Fruit fly (Drosophila melanogaster): ENCODE data around the gene CG8188.

CG8188 gene

DNA sequence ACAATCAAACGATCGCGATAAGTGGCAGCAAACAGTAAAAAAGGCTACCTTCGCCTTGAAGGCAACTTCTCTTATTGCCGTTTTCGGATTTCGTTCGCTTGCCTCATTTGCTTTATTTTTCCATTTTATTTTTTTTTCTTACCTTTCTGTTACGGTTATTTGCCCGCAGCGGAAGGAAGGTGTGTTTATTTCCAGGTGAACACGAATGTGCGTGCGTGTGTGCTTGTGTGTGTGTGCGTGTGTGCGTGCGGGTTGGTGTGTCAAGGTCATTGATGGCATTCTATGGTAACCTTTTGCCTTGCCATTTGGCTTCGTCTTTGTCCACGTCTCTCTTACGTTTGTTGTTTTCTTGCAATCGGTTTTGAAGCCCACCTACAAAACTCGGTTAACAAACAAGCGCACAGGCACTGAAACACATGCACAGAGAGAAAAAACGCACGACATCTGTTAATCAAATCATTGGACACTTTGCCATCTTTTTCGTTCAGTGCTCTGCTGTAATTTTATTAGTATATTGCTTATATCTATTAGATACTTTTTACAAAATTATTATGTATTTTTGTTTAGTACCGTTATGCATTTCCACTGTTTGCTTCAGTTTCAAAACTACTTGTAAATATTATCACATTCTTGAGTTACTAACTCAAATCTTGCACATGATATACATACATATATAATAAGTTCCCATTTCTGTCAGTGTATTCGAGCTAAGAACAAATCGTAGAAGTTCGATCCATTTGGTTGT, 10.3 kb upstream of the CG8188 start (continued):
- TF ChIP-seq ewg (GFP tag; optimal IDR thresholded peaks at IDR 0.05) (peak; percentile 25), CG31441 (GFP tag; IDR thresholded peaks at IDR 0.05) (peak; percentile 87), Lhr (GFP tag; optimal IDR thresholded peaks at IDR 0.05) (no peak), CG17361 (GFP tag; IDR thresholded peaks at IDR 0.05) (peak; percentile 90), CG12659 (GFP tag; optimal IDR thresholded peaks at IDR 0.05) (peak; percentile 59), fd102C (GFP tag; optimal IDR thresholded peaks at IDR 0.05) (peak; percentile 44), grn (GFP tag; optimal IDR thresholded peaks at IDR 0.05) (no peak), tio (GFP tag; optimal IDR thresholded peaks at IDR 0.05) (peak; percentile 55), CG10959 (GFP tag; IDR thresholded peaks at IDR 0.05) (peak; percentile 50), CG10654 (GFP tag; optimal IDR thresholded peaks at IDR 0.05) (peak; percentile 13), sisA (GFP tag; IDR thresholded peaks at IDR 0.05) (peak; percentile 56), crc (GFP tag; optimal IDR thresholded peaks at IDR 0.05) (no peak), Dp (GFP tag; optimal IDR thresholded peaks at IDR 0.05) (no peak), sc (optimal IDR thresholded peaks at IDR 0.05) (no peak), sc (GFP tag; optimal IDR thresholded peaks at IDR 0.05) (peak; percentile 35), seq (GFP tag; IDR thresholded peaks at IDR 0.05) (peak; percentile 65), fu2 (GFP tag; optimal IDR thresholded peaks at IDR 0.05) (no peak), Oli (tag; optimal IDR thresholded peaks at IDR 0.05) (peak; percentile 62), dan (GFP tag; IDR thresholded peaks at IDR 0.05) (no peak), Asciz (GFP tag; optimal IDR thresholded peaks at IDR 0.05) (peak; percentile 54), CG4617 (GFP tag; optimal IDR thresholded peaks at IDR 0.05; ENCODE audit: borderline replicate concordance) (no peak), CG6272 (GFP tag; IDR thresholded peaks at IDR 0.05) (peak; percentile 27; the same call in 1 of the 2 replicates), Dip3 (GFP tag; optimal IDR thresholded peaks at IDR 0.05) (no peak), az2 (GFP tag; optimal IDR thresholded peaks at IDR 0.05) (peak; percentile 47), CG13775 (GFP tag; optimal IDR thresholded peaks at IDR 0.05) (peak; percentile 63), BtbVII (GFP tag; optimal IDR thresholded peaks at IDR 0.05) (peak; percentile 48), CG8089 (GFP tag; optimal IDR thresholded peaks at IDR 0.05) (no peak), CG8944 (GFP tag; optimal IDR thresholded peaks at IDR 0.05) (no peak), wor (GFP tag; IDR thresholded peaks at IDR 0.05) (no peak), CG18011 (GFP tag; optimal IDR thresholded peaks at IDR 0.05) (peak; percentile 6), MTF-1 (GFP tag; optimal IDR thresholded peaks at IDR 0.05; ENCODE audit: borderline replicate concordance) (peak; percentile 37), bsh (GFP tag; optimal IDR thresholded peaks at IDR 0.05) (peak in 1 of 2 experiments; percentile 44), Ets65A (GFP tag) (peak; percentile 44), Eip74EF (GFP tag; optimal IDR thresholded peaks at IDR 0.05) (no peak), sob (GFP tag; IDR thresholded peaks at IDR 0.05) (peak; percentile 19; the same call in 1 of the 2 replicates), Mad (GFP tag; optimal IDR thresholded peaks at IDR 0.05) (no peak), Hmr (GFP tag; optimal IDR thresholded peaks at IDR 0.05) (peak; percentile 57), Lim3 (GFP tag; IDR thresholded peaks at IDR 0.05) (no peak), crp (GFP tag; optimal IDR thresholded peaks at IDR 0.05) (no peak), cg (GFP tag; optimal IDR thresholded peaks at IDR 0.05) (peak; percentile 71), CG7271 (tag; optimal IDR thresholded peaks at IDR 0.05) (no peak), NFAT (GFP tag; IDR thresholded peaks at IDR 0.05) (peak; percentile 20; the same call in 1 of the 2 replicates), CG30431 (GFP tag; optimal IDR thresholded peaks at IDR 0.05) (peak; percentile 62), Usf (GFP tag; optimal IDR thresholded peaks at IDR 0.05) (no peak), NfI (GFP tag; optimal IDR thresholded peaks at IDR 0.05) (peak; percentile 33), pho (GFP tag; optimal IDR thresholded peaks at IDR 0.05) (no peak), Sry-β (GFP tag; optimal IDR thresholded peaks at IDR 0.05) (no peak), gem (tag; optimal IDR thresholded peaks at IDR 0.05) (peak; percentile 74), Rfx (GFP tag; IDR thresholded peaks at IDR 0.05) (peak; percentile 71)
